Worm (Caenorhabditis elegans): ENCODE data around the gene dlc-4.
"Not testable (repeated sequence)": the region's sequence is repeated elsewhere in the genome, so short reads cannot be mapped to it uniquely, and the experiment has no call there.

The dlc-4 gene

ce11 chrIV:16431929-16432328 is 11.1 kb upstream of the dlc-4 start, which contains the start of gene dlc-3:
TSS of gene dlc-3 (plus strand) at chrIV:16432229.
- TF ChIP-seq F22D6.2 (tag; optimal IDR thresholded peaks at IDR 0.05) = no peak
- no peak for TF ChIP-seq rpc-1 (optimal IDR thresholded peaks at IDR 0.05)
- TF ChIP-seq rpc-1 (tag; optimal IDR thresholded peaks at IDR 0.05) = no peak
- TF ChIP-seq sdz-38 (tag; optimal IDR thresholded peaks at IDR 0.05) = no peak
- no peak for TF ChIP-seq nfyb-1 (GFP tag; IDR thresholded peaks at IDR 0.05)
- TF ChIP-seq sptf-2 (GFP tag; optimal IDR thresholded peaks at IDR 0.05) = no peak
- TF ChIP-seq nhr-120 (GFP tag; IDR thresholded peaks at IDR 0.05) = no peak
- no peak for TF ChIP-seq ztf-3 (GFP tag; optimal IDR thresholded peaks at IDR 0.05)
- TF ChIP-seq hlh-12 (tag; optimal IDR thresholded peaks at IDR 0.05) = no peak
- TF ChIP-seq tbp1 (GFP tag; optimal IDR thresholded peaks at IDR 0.05) = no peak
- TF ChIP-seq gei-17 (GFP tag; optimal IDR thresholded peaks at IDR 0.05) = no peak
- TF ChIP-seq F23B12.7 (tag; optimal IDR thresholded peaks at IDR 0.05; ENCODE audit: insufficient read depth) = no peak
- no peak for TF ChIP-seq cebp-1 (GFP tag; IDR thresholded peaks at IDR 0.05)
- no peak for TF ChIP-seq cebp-1 (tag; optimal IDR thresholded peaks at IDR 0.05)
- no peak for TF ChIP-seq somi-1 (GFP tag; optimal IDR thresholded peaks at IDR 0.05)
- no peak for TF ChIP-seq hsf-1 (GFP tag; IDR thresholded peaks at IDR 0.05)
- no peak for TF ChIP-seq nfya-2 (GFP tag; IDR thresholded peaks at IDR 0.05)
- no peak for TF ChIP-seq egl-18 (GFP tag; IDR thresholded peaks at IDR 0.05)
- no peak for TF ChIP-seq xnd-1 (tag; optimal IDR thresholded peaks at IDR 0.05)
- no peak for TF ChIP-seq mcd-1 (GFP tag; IDR thresholded peaks at IDR 0.05)

ce11 chrIV:16440446-16441049 is 2.5 kb upstream of the dlc-4 start:
- not testable (repeated sequence) for TF ChIP-seq snpc-4 (GFP tag; optimal IDR thresholded peaks at IDR 0.05)
- TF ChIP-seq snpc-4 (tag; optimal IDR thresholded peaks at IDR 0.05) (peak in 2 of 4 experiments; percentile 76 to 94), attf-6 (GFP tag; IDR thresholded peaks at IDR 0.05) (peak; percentile 90)

ce11 chrIV:16446664-16447063 is 3.6 kb downstream of the dlc-4 start:
- TF ChIP-seq snpc-4 (GFP tag; optimal IDR thresholded peaks at IDR 0.05) = no peak
- peak in 1 of 4 experiments; percentile 63 for TF ChIP-seq snpc-4 (tag; optimal IDR thresholded peaks at IDR 0.05)
- TF ChIP-seq attf-6 (GFP tag; IDR thresholded peaks at IDR 0.05) = 0 out of 2 replicates have a peak, but pooled peaks have one; percentile 30
- TF ChIP-seq madf-8 (GFP tag; conservative IDR thresholded peaks at IDR 0.05) = no peak

ce11 chrIV:16458368-16458767 is 15.3 kb downstream of the dlc-4 start:
- TF ChIP-seq B0019.2 (GFP tag; conservative IDR thresholded peaks at IDR 0.05) = peak; percentile 96
- peak; percentile 98 for TF ChIP-seq Y79H2A.3 (GFP tag; conservative IDR thresholded peaks at IDR 0.05)
- peak; percentile 100 for TF ChIP-seq hsf-1 (GFP tag; IDR thresholded peaks at IDR 0.05)
- peak; percentile 84; the same call in 1 of the 2 replicates for TF ChIP-seq Y67H2A.10 (GFP tag; conservative IDR thresholded peaks at IDR 0.05)
- TF ChIP-seq Y95B8A.8 (GFP tag; IDR thresholded peaks at IDR 0.05) = peak; percentile 98
- TF ChIP-seq ceh-58 (GFP tag; IDR thresholded peaks at IDR 0.05) = peak; percentile 100
- TF ChIP-seq attf-6 (GFP tag; IDR thresholded peaks at IDR 0.05) = peak; percentile 98
- TF ChIP-seq egrh-3 (GFP tag; IDR thresholded peaks at IDR 0.05) = peak; percentile 65
- TF ChIP-seq Y53F4B.3 (GFP tag; IDR thresholded peaks at IDR 0.05) = peak; percentile 97
- peak; percentile 97 for TF ChIP-seq nfya-2 (GFP tag; IDR thresholded peaks at IDR 0.05)
- TF ChIP-seq cebp-1 (GFP tag; IDR thresholded peaks at IDR 0.05) = peak; percentile 79
- TF ChIP-seq cebp-1 (tag; optimal IDR thresholded peaks at IDR 0.05) = not testable (repeated sequence)
- peak; percentile 95; the same call in 1 of the 2 replicates for TF ChIP-seq cebp-2 (GFP tag; IDR thresholded peaks at IDR 0.05)

ce11 chrIV:16458952-16459351 is 15.9 kb downstream of the dlc-4 start:
- peak; percentile 93 for TF ChIP-seq hsf-1 (GFP tag; IDR thresholded peaks at IDR 0.05)

Measured in whole organism, young adult.